Fruit fly (Drosophila melanogaster): Measurements from ENCODE around the gene TkR86C.

The TkR86C gene

dm6 chr3R:10780161-10780560 is 29.1 kb upstream of the TkR86C start:
- TF ChIP-seq Abd-B (GFP tag; optimal IDR thresholded peaks at IDR 0.05): no peak
- TF ChIP-seq Hnf4 (GFP tag; optimal IDR thresholded peaks at IDR 0.05): no peak
- no peak for TF ChIP-seq sv (GFP tag; optimal IDR thresholded peaks at IDR 0.05)
- no peak for TF ChIP-seq Mio (GFP tag; optimal IDR thresholded peaks at IDR 0.05)
- TF ChIP-seq ey (GFP tag; optimal IDR thresholded peaks at IDR 0.05): no peak

- no peak for TF ChIP-seq dl (GFP tag; optimal IDR thresholded peaks at IDR 0.05; ENCODE audit: insufficient read depth in 1 of 2, partially characterized antibody in 2 of 2)
- TF ChIP-seq rgr (GFP tag; optimal IDR thresholded peaks at IDR 0.05): no peak
- no peak for TF ChIP-seq dmrt93B (GFP tag; optimal IDR thresholded peaks at IDR 0.05)
- no peak for TF ChIP-seq Jra (GFP tag; optimal IDR thresholded peaks at IDR 0.05)
- TF ChIP-seq CG9705 (GFP tag; optimal IDR thresholded peaks at IDR 0.05): no peak
- TF ChIP-seq Abd-B (GFP tag; optimal IDR thresholded peaks at IDR 0.05): no peak
Observed at dm6 chr3R:10779269-10779668, 28.2 kb upstream of the TkR86C start, which contains the start of gene Desi. Gene Desi (plus strand): TSS chr3R:10779569.

dm6 chr3R:10778151-10778550 is 27.1 kb upstream of the TkR86C start:
- TF ChIP-seq CG9705 (GFP tag; optimal IDR thresholded peaks at IDR 0.05) (no peak), Hr78 (GFP tag; optimal IDR thresholded peaks at IDR 0.05) (no peak), psq (GFP tag; optimal IDR thresholded peaks at IDR 0.05) (no peak), CrebA (GFP tag; optimal IDR thresholded peaks at IDR 0.05; ENCODE audit: borderline replicate concordance) (no peak), woc (GFP tag; optimal IDR thresholded peaks at IDR 0.05) (no peak), fru (GFP tag; optimal IDR thresholded peaks at IDR 0.05) (no peak), dl (GFP tag; optimal IDR thresholded peaks at IDR 0.05; ENCODE audit: insufficient read depth in 1 of 2, partially characterized antibody in 2 of 2) (no peak)

dm6 chr3R:10777274-10777673 is 26.2 kb upstream of the TkR86C start, which contains the start of the genes CG45076, CG45078 and fau:
Gene CG45076 (minus strand): TSS chr3R:10777374.
Gene CG45078 (minus strand): TSS chr3R:10777374.
Gene fau (minus strand): TSS chr3R:10777374.
- TF ChIP-seq GATAd (GFP tag; optimal IDR thresholded peaks at IDR 0.05): no peak
- no peak for TF ChIP-seq sv (GFP tag; optimal IDR thresholded peaks at IDR 0.05)
- TF ChIP-seq dsf (GFP tag; optimal IDR thresholded peaks at IDR 0.05; ENCODE audit: borderline replicate concordance): no peak
- TF ChIP-seq dl (GFP tag; optimal IDR thresholded peaks at IDR 0.05; ENCODE audit: insufficient read depth in 1 of 2, partially characterized antibody in 2 of 2): no peak
- no peak for TF ChIP-seq foxo (GFP tag; optimal IDR thresholded peaks at IDR 0.05)
- TF ChIP-seq Dif (GFP tag; optimal IDR thresholded peaks at IDR 0.05; ENCODE audit: partially characterized antibody): no peak
- no peak for TF ChIP-seq Abd-B (GFP tag; optimal IDR thresholded peaks at IDR 0.05)
- no peak for TF ChIP-seq Mio (GFP tag; optimal IDR thresholded peaks at IDR 0.05)
- no peak for TF ChIP-seq ey (GFP tag; optimal IDR thresholded peaks at IDR 0.05)
- no peak for TF ChIP-seq CG9705 (GFP tag; optimal IDR thresholded peaks at IDR 0.05)
- TF ChIP-seq Hnf4 (GFP tag; optimal IDR thresholded peaks at IDR 0.05): no peak
- TF ChIP-seq rgr (GFP tag; optimal IDR thresholded peaks at IDR 0.05): no peak
- no peak for TF ChIP-seq psq (GFP tag; optimal IDR thresholded peaks at IDR 0.05)
- no peak for TF ChIP-seq br (GFP tag; optimal IDR thresholded peaks at IDR 0.05)
- TF ChIP-seq Dfd (GFP tag; optimal IDR thresholded peaks at IDR 0.05): no peak
- no peak for TF ChIP-seq brk (GFP tag; optimal IDR thresholded peaks at IDR 0.05)
- TF ChIP-seq lola (GFP tag; optimal IDR thresholded peaks at IDR 0.05): no peak
- no peak for TF ChIP-seq Jra (GFP tag; optimal IDR thresholded peaks at IDR 0.05)

- TF ChIP-seq foxo (GFP tag; optimal IDR thresholded peaks at IDR 0.05) (no peak), Hr83 (GFP tag; optimal IDR thresholded peaks at IDR 0.05; ENCODE audit: poor library complexity, severe bottlenecking) (no peak), dsf (GFP tag; optimal IDR thresholded peaks at IDR 0.05; ENCODE audit: borderline replicate concordance) (no peak), sage (GFP tag; optimal IDR thresholded peaks at IDR 0.05) (no peak), CrebA (GFP tag; optimal IDR thresholded peaks at IDR 0.05; ENCODE audit: borderline replicate concordance) (no peak), GATAd (GFP tag; optimal IDR thresholded peaks at IDR 0.05) (no peak), br (GFP tag; optimal IDR thresholded peaks at IDR 0.05) (no peak), woc (GFP tag; optimal IDR thresholded peaks at IDR 0.05) (no peak), lola (GFP tag; optimal IDR thresholded peaks at IDR 0.05) (no peak), Hr78 (GFP tag; optimal IDR thresholded peaks at IDR 0.05) (no peak), ey (GFP tag; optimal IDR thresholded peaks at IDR 0.05) (no peak), usp (GFP tag; optimal IDR thresholded peaks at IDR 0.05) (no peak), HLH106 (tag; optimal IDR thresholded peaks at IDR 0.05) (no peak), Dfd (GFP tag; optimal IDR thresholded peaks at IDR 0.05) (no peak), dl (GFP tag; optimal IDR thresholded peaks at IDR 0.05; ENCODE audit: insufficient read depth in 1 of 2, partially characterized antibody in 2 of 2) (no peak), Myc (optimal IDR thresholded peaks at IDR 0.05) (no peak), Rel (GFP tag; optimal IDR thresholded peaks at IDR 0.05) (no peak), Rel (tag; optimal IDR thresholded peaks at IDR 0.05) (no peak), brk (GFP tag; optimal IDR thresholded peaks at IDR 0.05) (no peak), Mio (GFP tag; optimal IDR thresholded peaks at IDR 0.05) (no peak)
Observed at dm6 chr3R:10776047-10776659, 25.1 kb upstream of the TkR86C start.

Data from whole organism, wandering third instar larva.